Fruit fly (Drosophila melanogaster): ENCODE measurements around the gene CG17959.

The CG17959 gene

dm6 chrX:2918551-2918950 is 28.3 kb upstream of the CG17959 start:
- TF ChIP-seq Rel (GFP tag; optimal IDR thresholded peaks at IDR 0.05) (no peak), Rel (tag; optimal IDR thresholded peaks at IDR 0.05) (peak; percentile 38), rgr (GFP tag; optimal IDR thresholded peaks at IDR 0.05) (no peak), sv (GFP tag; optimal IDR thresholded peaks at IDR 0.05) (no peak), jim (GFP tag; optimal IDR thresholded peaks at IDR 0.05) (peak; percentile 77), Hr78 (GFP tag; optimal IDR thresholded peaks at IDR 0.05) (no peak), Myc (optimal IDR thresholded peaks at IDR 0.05) (no peak), usp (GFP tag; optimal IDR thresholded peaks at IDR 0.05) (no peak), Dif (GFP tag; optimal IDR thresholded peaks at IDR 0.05; ENCODE audit: partially characterized antibody) (no peak)

dm6 chrX:2919742-2920141 is 27.2 kb upstream of the CG17959 start, which contains the start of gene CG3588:
Gene CG3588 (plus strand): TSS chrX:2919770.
- TF ChIP-seq sv (GFP tag; optimal IDR thresholded peaks at IDR 0.05) (peak; percentile 6), ey (GFP tag; optimal IDR thresholded peaks at IDR 0.05) (peak; percentile 57), sage (GFP tag; optimal IDR thresholded peaks at IDR 0.05) (no peak), tai (GFP tag; optimal IDR thresholded peaks at IDR 0.05) (peak; percentile 9), dl (GFP tag; optimal IDR thresholded peaks at IDR 0.05; ENCODE audit: insufficient read depth in 1 of 2, partially characterized antibody in 2 of 2) (no peak), HLH106 (tag; optimal IDR thresholded peaks at IDR 0.05) (peak; percentile 63), h (GFP tag; optimal IDR thresholded peaks at IDR 0.05) (peak; percentile 65), Abd-B (GFP tag; optimal IDR thresholded peaks at IDR 0.05) (no peak), dmrt93B (GFP tag; optimal IDR thresholded peaks at IDR 0.05) (no peak), Mio (GFP tag; optimal IDR thresholded peaks at IDR 0.05) (no peak), Hr78 (GFP tag; optimal IDR thresholded peaks at IDR 0.05) (no peak), Vsx2 (GFP tag; optimal IDR thresholded peaks at IDR 0.05; ENCODE audit: partially characterized antibody) (no peak), GATAd (GFP tag; optimal IDR thresholded peaks at IDR 0.05) (no peak), Dfd (GFP tag; optimal IDR thresholded peaks at IDR 0.05) (no peak), Hnf4 (GFP tag; optimal IDR thresholded peaks at IDR 0.05) (peak; percentile 63), brk (GFP tag; optimal IDR thresholded peaks at IDR 0.05) (no peak), jim (GFP tag; optimal IDR thresholded peaks at IDR 0.05) (no peak), foxo (GFP tag; optimal IDR thresholded peaks at IDR 0.05) (no peak), Dif (GFP tag; optimal IDR thresholded peaks at IDR 0.05; ENCODE audit: partially characterized antibody) (no peak), fru (GFP tag; optimal IDR thresholded peaks at IDR 0.05) (no peak), br (GFP tag; optimal IDR thresholded peaks at IDR 0.05) (peak; percentile 60), Myc (optimal IDR thresholded peaks at IDR 0.05) (no peak), N (GFP tag; optimal IDR thresholded peaks at IDR 0.05) (no peak), Rel (GFP tag; optimal IDR thresholded peaks at IDR 0.05) (no peak), Rel (tag; optimal IDR thresholded peaks at IDR 0.05) (no peak), dsf (GFP tag; optimal IDR thresholded peaks at IDR 0.05; ENCODE audit: borderline replicate concordance) (no peak), psq (GFP tag; optimal IDR thresholded peaks at IDR 0.05) (peak; percentile 24), pan (optimal IDR thresholded peaks at IDR 0.05) (no peak), woc (GFP tag; optimal IDR thresholded peaks at IDR 0.05) (peak; percentile 19), OdsH (GFP tag; optimal IDR thresholded peaks at IDR 0.05) (peak; percentile 54), CG9705 (GFP tag; optimal IDR thresholded peaks at IDR 0.05) (no peak), Jra (GFP tag; optimal IDR thresholded peaks at IDR 0.05) (no peak), CrebA (GFP tag; optimal IDR thresholded peaks at IDR 0.05; ENCODE audit: borderline replicate concordance) (no peak), usp (GFP tag; optimal IDR thresholded peaks at IDR 0.05) (no peak), Hr83 (GFP tag; optimal IDR thresholded peaks at IDR 0.05; ENCODE audit: poor library complexity, severe bottlenecking) (no peak), rgr (GFP tag; optimal IDR thresholded peaks at IDR 0.05) (peak; percentile 63), CG32264 (GFP tag; optimal IDR thresholded peaks at IDR 0.05) (no peak), lola (GFP tag; optimal IDR thresholded peaks at IDR 0.05) (no peak), Sp1 (GFP tag; optimal IDR thresholded peaks at IDR 0.05) (peak; percentile 49)

- TF ChIP-seq usp (GFP tag; optimal IDR thresholded peaks at IDR 0.05) (no peak), Hr78 (GFP tag; optimal IDR thresholded peaks at IDR 0.05) (no peak), dmrt93B (GFP tag; optimal IDR thresholded peaks at IDR 0.05) (no peak), Abd-B (GFP tag; optimal IDR thresholded peaks at IDR 0.05) (no peak), CG32264 (GFP tag; optimal IDR thresholded peaks at IDR 0.05) (no peak), Dif (GFP tag; optimal IDR thresholded peaks at IDR 0.05; ENCODE audit: partially characterized antibody) (no peak), Myc (optimal IDR thresholded peaks at IDR 0.05) (no peak), sv (GFP tag; optimal IDR thresholded peaks at IDR 0.05) (no peak), Dfd (GFP tag; optimal IDR thresholded peaks at IDR 0.05) (no peak)
Observed at dm6 chrX:2927158-2927557, 19.7 kb upstream of the CG17959 start, which contains the start of gene CG14424. Gene CG14424 (minus strand): TSS chrX:2927258.

Data from whole organism, wandering third instar larva.